Comparison of ENCODE assay signal across 2 worm cellular contexts in genomic region chrIV:14770663-14771062, ce11.
A peak's percentile ranks its signal among the peaks of the same experiment; 100 is the strongest.
TF ChIP-seq lines count a peak whose summit lies in the region.

No protein-coding gene starts in this region.

TF ChIP-seq in whole organism, L4 larva, 104 proteins besides CTCF, POLR2A, EP300 and RAD21:
- TF ChIP-seq lin-38 (GFP tag; IDR thresholded peaks at IDR 0.05; lab: Robert Waterston, UW), result peak; percentile 33; the same call in 1 of the 2 replicates
- no peak for TF ChIP-seq nhr-10 (tag; optimal IDR thresholded peaks at IDR 0.05; lab: Kevin White, UChicago)
- TF ChIP-seq D1046.2 (GFP tag; IDR thresholded peaks at IDR 0.05; lab: Robert Waterston, UW), result no peak
- TF ChIP-seq nhr-28 (tag; optimal IDR thresholded peaks at IDR 0.05; lab: Kevin White, UChicago), result no peak
- TF ChIP-seq daf-16 (GFP tag; optimal IDR thresholded peaks at IDR 0.05; lab: Kevin White, UChicago), result no peak
- TF ChIP-seq daf-16 (tag; optimal IDR thresholded peaks at IDR 0.05; lab: Kevin White, UChicago), result no peak
- TF ChIP-seq arid-1 (GFP tag; conservative IDR thresholded peaks at IDR 0.05; lab: Robert Waterston, UW), result no peak

TF ChIP-seq in whole organism, young adult, 124 proteins besides CTCF, POLR2A, EP300 and RAD21:
- TF ChIP-seq attf-6 (GFP tag; IDR thresholded peaks at IDR 0.05; lab: Robert Waterston, UW), result peak; percentile 77
- no peak for TF ChIP-seq F52B5.7 (tag; optimal IDR thresholded peaks at IDR 0.05; lab: Kevin White, UChicago)
- 0 out of 2 replicates have a peak, but pooled peaks have one; percentile 34 for TF ChIP-seq Y53G8AR.9 (GFP tag; conservative IDR thresholded peaks at IDR 0.05; lab: Robert Waterston, UW)
- no peak for TF ChIP-seq snpc-4 (GFP tag; optimal IDR thresholded peaks at IDR 0.05; lab: Kevin White, UChicago)
- peak in 1 of 4 experiments; percentile 73 for TF ChIP-seq snpc-4 (tag; optimal IDR thresholded peaks at IDR 0.05; lab: Kevin White, UChicago)
- peak; percentile 41 for TF ChIP-seq him-1 (tag; optimal IDR thresholded peaks at IDR 0.05; lab: Kevin White, UChicago)
- TF ChIP-seq pha-4 (tag; optimal IDR thresholded peaks at IDR 0.05; lab: Kevin White, UChicago), result no peak
TF ChIP-seq in whole organism, young adult: peak in this region for 4.
